Fruit fly (Drosophila melanogaster) whole organism, wandering third instar larva: Measurements from ENCODE around the gene GCS1.

Experiments used
- Abd-B ChIP-seq: fragments of >200 bp; optimal IDR thresholded peaks from 2 replicates; lab custom pipeline; 2017; ENCODE audit warnings: missing biosample characterization, missing genetic modification characterization
- CG32264 ChIP-seq: fragments of 200-800 bp; sonication (Bioruptor generic); optimal IDR thresholded peaks from 2 replicates; lab custom pipeline; 2016; ENCODE audit warnings: missing biosample characterization, missing genetic modification characterization
- CG9705 ChIP-seq: fragments of 200-800 bp; sonication (Bioruptor generic); optimal IDR thresholded peaks from 2 replicates; lab custom pipeline; 2018; ENCODE audit warnings: missing biosample characterization, mild to moderate bottlenecking, missing genetic modification characterization
- CrebA ChIP-seq: fragments of 200-800 bp; sonication (Bioruptor generic); optimal IDR thresholded peaks from 2 replicates; lab custom pipeline; 2016; ENCODE audit warnings: missing biosample characterization, mild to moderate bottlenecking, missing genetic modification characterization, borderline replicate concordance
- Dfd ChIP-seq: fragments of >200 bp; optimal IDR thresholded peaks from 2 replicates; lab custom pipeline; 2017; ENCODE audit warnings: missing biosample characterization, missing genetic modification characterization
- Dif ChIP-seq: fragments of 200-275, 200-300 bp; sonication (Bioruptor generic); optimal IDR thresholded peaks from 2 replicates; lab custom pipeline; 2018; ENCODE audit warnings: missing biosample characterization, missing genetic modification characterization; ENCODE audit not compliant: partially characterized antibody
- GATAd ChIP-seq: sonication (Bioruptor generic); optimal IDR thresholded peaks from 2 replicates; lab custom pipeline; 2016; ENCODE audit warnings: missing biosample characterization, missing genetic modification characterization
- HLH106 ChIP-seq: fragments of 200-800 bp; optimal IDR thresholded peaks from 3 replicates; lab custom pipeline; 2019; ENCODE audit warnings: missing biosample characterization, mild to moderate bottlenecking, missing genetic modification characterization, moderate library complexity
- Hnf4 ChIP-seq: fragments of 200-800 bp; sonication (Bioruptor generic); optimal IDR thresholded peaks from 2 replicates; lab custom pipeline; 2016; ENCODE audit warnings: missing biosample characterization, mild to moderate bottlenecking, missing genetic modification characterization
- Hr78 ChIP-seq: fragments of >200 bp; optimal IDR thresholded peaks from 2 replicates; lab custom pipeline; 2017; ENCODE audit warnings: missing biosample characterization, missing genetic modification characterization
- Hr83 ChIP-seq: fragments of 200-300 bp; sonication (Bioruptor generic); optimal IDR thresholded peaks from 2 replicates; lab custom pipeline; 2016; ENCODE audit warnings: missing biosample characterization, mild to moderate bottlenecking, missing genetic modification characterization, moderate library complexity; ENCODE audit not compliant: poor library complexity, severe bottlenecking
- Jra ChIP-seq: sonication (Bioruptor generic); optimal IDR thresholded peaks from 2 replicates; lab custom pipeline; 2016; ENCODE audit warnings: missing biosample characterization, missing genetic modification characterization
- Mio ChIP-seq: sonication (Bioruptor generic); optimal IDR thresholded peaks from 2 replicates; lab custom pipeline; 2016; ENCODE audit warnings: missing biosample characterization, missing genetic modification characterization
- Myc ChIP-seq: fragments of >200 bp; optimal IDR thresholded peaks from 2 replicates; lab custom pipeline; 2017
- N ChIP-seq: fragments of >200 bp; optimal IDR thresholded peaks from 2 replicates; lab custom pipeline; 2018; ENCODE audit warnings: missing biosample characterization, missing external identifiers, missing genetic modification characterization
- OdsH ChIP-seq: fragments of 200-800 bp; sonication (Bioruptor generic); optimal IDR thresholded peaks from 2 replicates; lab custom pipeline; 2016; ENCODE audit warnings: missing biosample characterization, mild to moderate bottlenecking, missing genetic modification characterization
- Rel ChIP-seq, 2 experiments: fragments of 200-800 bp; sonication (Bioruptor generic) in 1 of 2; optimal IDR thresholded peaks; 2 replicates in 1 of 2; 3 replicates in 1 of 2; lab custom pipeline; 2016 to 2019; ENCODE audit warnings: mild to moderate bottlenecking in 2 of 2, missing biosample characterization in 2 of 2, missing genetic modification characterization in 2 of 2, moderate library complexity in 1 of 2
- Sp1 ChIP-seq: fragments of 200-800 bp; sonication (Bioruptor generic); optimal IDR thresholded peaks from 3 replicates; lab custom pipeline; 2019; ENCODE audit warnings: missing biosample characterization, mild to moderate bottlenecking, missing genetic modification characterization, moderate library complexity
- Vsx2 ChIP-seq: fragments of 200-300, 225-300 bp; sonication (Bioruptor generic); optimal IDR thresholded peaks from 2 replicates; lab custom pipeline; 2018; ENCODE audit warnings: missing biosample characterization, missing genetic modification characterization; ENCODE audit not compliant: partially characterized antibody
- br ChIP-seq: fragments of 200-800 bp; sonication (Bioruptor generic); optimal IDR thresholded peaks from 2 replicates; lab custom pipeline; 2016; ENCODE audit warnings: missing biosample characterization, missing genetic modification characterization
- brk ChIP-seq: fragments of 200-800 bp; sonication (Bioruptor generic); optimal IDR thresholded peaks from 2 replicates; lab custom pipeline; 2016; ENCODE audit warnings: missing biosample characterization, mild to moderate bottlenecking, missing genetic modification characterization
- dl ChIP-seq, 2 experiments: fragments of 175-275, 200-275 bp in 1 of 2; fragments of 200-275 bp in 1 of 2; sonication (Bioruptor generic); optimal IDR thresholded peaks; lab custom pipeline; 2018; ENCODE audit warnings: mild to moderate bottlenecking in 2 of 2, missing biosample characterization in 2 of 2, missing genetic modification characterization in 2 of 2, moderate library complexity in 2 of 2; ENCODE audit not compliant: partially characterized antibody in 2 of 2, insufficient read depth in 1 of 2
- dmrt93B ChIP-seq: fragments of 200-800 bp; sonication (Bioruptor generic); optimal IDR thresholded peaks from 2 replicates; lab custom pipeline; 2018; ENCODE audit warnings: missing biosample characterization, mild to moderate bottlenecking, missing genetic modification characterization
- dsf ChIP-seq: sonication (Bioruptor generic); optimal IDR thresholded peaks from 2 replicates; lab custom pipeline; 2016; ENCODE audit warnings: missing biosample characterization, missing genetic modification characterization, borderline replicate concordance
- ey ChIP-seq: fragments of 200-800 bp; sonication (Bioruptor generic); optimal IDR thresholded peaks from 2 replicates; lab custom pipeline; 2016; ENCODE audit warnings: missing biosample characterization, missing genetic modification characterization
- foxo ChIP-seq, 2 experiments: fragments of 200-800 bp; sonication (Bioruptor generic); optimal IDR thresholded peaks; 2 replicates in 1 of 2; 3 replicates in 1 of 2; lab custom pipeline; 2016 to 2017; ENCODE audit warnings: missing biosample characterization in 2 of 2, missing genetic modification characterization in 2 of 2
- fru ChIP-seq: fragments of 200-800 bp; sonication (Bioruptor generic); optimal IDR thresholded peaks from 3 replicates; lab custom pipeline; 2016; ENCODE audit warnings: missing biosample characterization, mild to moderate bottlenecking, missing genetic modification characterization
- h ChIP-seq: fragments of 200-800 bp; sonication (Bioruptor generic); optimal IDR thresholded peaks from 3 replicates; lab custom pipeline; 2016; ENCODE audit warnings: missing biosample characterization, mild to moderate bottlenecking, missing genetic modification characterization
- jim ChIP-seq: fragments of 175-275, 200-325 bp; sonication (Bioruptor generic); optimal IDR thresholded peaks from 2 replicates; lab custom pipeline; 2016; ENCODE audit warnings: missing biosample characterization, mild to moderate bottlenecking, missing genetic modification characterization
- lola ChIP-seq: fragments of >200 bp; optimal IDR thresholded peaks from 2 replicates; lab custom pipeline; 2017; ENCODE audit warnings: missing biosample characterization, missing genetic modification characterization
- pan ChIP-seq: fragments of >200 bp; optimal IDR thresholded peaks from 2 replicates; lab custom pipeline; 2017
- psq ChIP-seq: fragments of 200-800 bp; sonication (Bioruptor generic); optimal IDR thresholded peaks from 3 replicates; lab custom pipeline; 2017; ENCODE audit warnings: missing biosample characterization, mild to moderate bottlenecking, missing genetic modification characterization, moderate library complexity
- rgr ChIP-seq: fragments of 200-800 bp; sonication (Bioruptor generic); optimal IDR thresholded peaks from 3 replicates; lab custom pipeline; 2016; ENCODE audit warnings: missing biosample characterization, mild to moderate bottlenecking, missing genetic modification characterization
- sage ChIP-seq: fragments of 200-800 bp; sonication (Bioruptor generic); optimal IDR thresholded peaks from 2 replicates; lab custom pipeline; 2016; ENCODE audit warnings: missing biosample characterization, mild to moderate bottlenecking, missing genetic modification characterization
- sv ChIP-seq: fragments of 200-800 bp; sonication (Bioruptor generic); optimal IDR thresholded peaks from 3 replicates; lab custom pipeline; 2016; ENCODE audit warnings: missing biosample characterization, missing genetic modification characterization
- tai ChIP-seq: sonication (Bioruptor generic); optimal IDR thresholded peaks from 2 replicates; lab custom pipeline; 2016; ENCODE audit warnings: missing biosample characterization, missing genetic modification characterization
- usp ChIP-seq: fragments of >200 bp; optimal IDR thresholded peaks from 2 replicates; lab custom pipeline; 2017; ENCODE audit warnings: missing biosample characterization, missing genetic modification characterization
- woc ChIP-seq: sonication (Bioruptor generic); optimal IDR thresholded peaks from 2 replicates; lab custom pipeline; 2016; ENCODE audit warnings: missing biosample characterization, mild to moderate bottlenecking, missing genetic modification characterization

The GCS1 gene

DNA sequence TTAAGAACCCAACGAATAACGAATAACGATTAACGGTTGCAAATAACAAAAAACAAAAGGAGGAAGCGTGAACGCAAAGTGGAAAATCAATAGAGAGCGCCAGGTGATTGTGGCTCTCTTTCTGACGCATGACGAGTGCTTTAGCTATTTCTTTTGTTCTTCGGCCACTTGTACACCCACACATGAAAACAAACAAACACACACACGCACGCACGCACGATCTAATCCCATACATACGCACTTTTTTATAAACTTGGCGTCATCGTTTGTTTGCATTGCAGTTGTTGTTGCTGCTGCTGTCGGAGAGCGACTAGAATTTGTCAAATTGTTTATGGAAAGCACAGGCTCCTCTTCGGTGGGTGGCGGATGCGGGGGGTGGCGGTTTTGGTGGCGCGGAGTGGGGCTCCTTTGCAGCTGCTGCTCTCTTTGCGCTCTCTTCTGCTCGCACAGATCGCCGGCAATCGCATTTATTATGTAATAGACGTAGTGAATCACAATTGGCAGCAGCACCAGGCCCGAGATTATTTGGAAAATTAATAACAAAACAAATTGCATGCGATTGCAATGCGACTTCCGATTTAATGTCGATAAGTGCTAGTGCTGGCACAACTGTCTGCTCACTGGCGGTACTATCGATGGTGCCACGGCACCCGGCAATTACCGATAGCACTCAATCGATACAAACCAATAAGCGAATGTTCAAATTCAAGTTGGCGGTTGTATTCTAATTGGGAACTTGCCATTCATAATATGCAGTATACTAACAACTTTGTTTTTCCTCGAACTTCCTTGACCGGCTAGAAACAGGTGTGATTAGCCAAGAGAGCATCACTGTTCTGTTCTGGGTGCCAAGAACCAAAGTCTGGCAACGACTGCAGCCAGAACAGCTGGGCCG, 8.6 kb downstream of the GCS1 start:
- TF ChIP-seq h (GFP tag; lab: Kevin White, UChicago): peak; percentile 78
- peak; percentile 52 for TF ChIP-seq Jra (GFP tag; lab: Kevin White, UChicago)
- peak; percentile 20 for TF ChIP-seq br (GFP tag; lab: Kevin White, UChicago)
- TF ChIP-seq N (GFP tag; lab: Kevin White, UChicago): no peak
- TF ChIP-seq Myc (lab: Kevin White, UChicago): peak; percentile 91
- no peak for TF ChIP-seq tai (GFP tag; lab: Kevin White, UChicago)
- TF ChIP-seq usp (GFP tag; lab: Kevin White, UChicago): no peak
- peak in 1 of 2 experiments; percentile 65 for TF ChIP-seq foxo (GFP tag; optimal IDR thresholded peaks at IDR 0.05; lab: Kevin White, UChicago)
- TF ChIP-seq ey (GFP tag; lab: Kevin White, UChicago): peak; percentile 50
- TF ChIP-seq Hr83 (GFP tag; lab: Kevin White, UChicago): peak; percentile 22
- peak; percentile 9 for TF ChIP-seq OdsH (GFP tag; lab: Kevin White, UChicago)
- peak; percentile 20 for TF ChIP-seq GATAd (GFP tag; lab: Kevin White, UChicago)
- peak; percentile 95 for TF ChIP-seq psq
- peak; percentile 38 for TF ChIP-seq fru (GFP tag; lab: Kevin White, UChicago)
- peak; percentile 3 for TF ChIP-seq Sp1 (GFP tag; lab: Kevin White, UChicago)
- peak; percentile 74 for TF ChIP-seq woc
- no peak for TF ChIP-seq CrebA
- TF ChIP-seq rgr (GFP tag; lab: Kevin White, UChicago): peak; percentile 52
- no peak for TF ChIP-seq brk (GFP tag; lab: Kevin White, UChicago)
- peak; percentile 53 for TF ChIP-seq HLH106 (tag; lab: Kevin White, UChicago)
- TF ChIP-seq Rel (GFP tag; optimal IDR thresholded peaks at IDR 0.05; lab: Kevin White, UChicago): no peak
- peak; percentile 4 for TF ChIP-seq Rel (tag; optimal IDR thresholded peaks at IDR 0.05; lab: Kevin White, UChicago)

DNA sequence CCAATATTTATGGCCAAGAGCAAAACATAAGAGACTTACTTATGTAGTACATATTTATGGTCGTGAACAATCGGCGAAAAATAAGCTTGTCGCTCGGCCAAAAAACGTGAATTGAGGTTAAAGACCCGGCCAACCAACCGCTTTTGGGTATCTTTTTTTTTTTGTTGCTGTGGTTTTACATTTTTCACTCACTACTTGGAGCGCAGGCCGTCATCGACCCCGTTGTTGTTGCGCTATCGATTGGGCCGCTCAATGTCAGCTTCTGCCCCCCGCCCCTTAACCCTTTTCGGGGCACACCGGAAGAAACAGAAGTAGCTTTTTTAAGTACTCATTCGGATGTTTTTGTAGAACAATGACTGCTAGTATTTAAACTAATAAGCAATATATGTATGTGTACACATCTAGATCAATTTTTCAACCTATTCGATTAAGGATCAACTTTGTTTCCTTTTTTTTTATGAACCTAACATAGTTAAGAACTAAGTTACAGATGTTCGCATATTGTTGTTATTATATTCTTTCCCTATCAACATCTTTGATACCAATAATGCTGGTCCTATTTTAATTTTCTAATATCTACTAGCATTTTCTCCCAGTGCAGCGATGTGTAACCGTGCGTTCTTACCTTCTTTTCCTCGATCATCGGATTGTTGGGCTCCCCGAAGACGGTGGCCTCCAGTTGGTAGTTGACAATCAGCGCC, 9.6 kb downstream of the GCS1 start:
- TF ChIP-seq foxo (GFP tag; optimal IDR thresholded peaks at IDR 0.05; lab: Kevin White, UChicago) (peak in 1 of 2 experiments; percentile 85), sv (GFP tag; lab: Kevin White, UChicago) (peak; percentile 56), jim (GFP tag; lab: Kevin White, UChicago) (no peak), lola (GFP tag; lab: Kevin White, UChicago) (no peak), brk (GFP tag; lab: Kevin White, UChicago) (no peak), Mio (no peak), psq (peak; percentile 48), fru (GFP tag; lab: Kevin White, UChicago) (peak; percentile 85), CrebA (no peak), Abd-B (GFP tag; lab: Kevin White, UChicago) (no peak), CG9705 (GFP tag; lab: Kevin White, UChicago) (peak; percentile 14), usp (GFP tag; lab: Kevin White, UChicago) (no peak), dsf (no peak), Hr83 (GFP tag; lab: Kevin White, UChicago) (no peak), Vsx2 (GFP tag; lab: Kevin White, UChicago) (no peak), Hnf4 (GFP tag; lab: Kevin White, UChicago) (no peak), ey (GFP tag; lab: Kevin White, UChicago) (peak; percentile 53), Dif (GFP tag; lab: Kevin White, UChicago) (no peak), N (GFP tag; lab: Kevin White, UChicago) (no peak), dmrt93B (GFP tag; lab: Kevin White, UChicago) (no peak), sage (GFP tag; lab: Kevin White, UChicago) (no peak), woc (peak; percentile 54), Hr78 (no peak), pan (lab: Kevin White, UChicago) (no peak), GATAd (GFP tag; lab: Kevin White, UChicago) (no peak), h (GFP tag; lab: Kevin White, UChicago) (peak; percentile 6), Myc (lab: Kevin White, UChicago) (no peak), Dfd (no peak), rgr (GFP tag; lab: Kevin White, UChicago) (no peak), OdsH (GFP tag; lab: Kevin White, UChicago) (peak; percentile 63), Rel (GFP tag; optimal IDR thresholded peaks at IDR 0.05; lab: Kevin White, UChicago) (no peak), Rel (tag; optimal IDR thresholded peaks at IDR 0.05; lab: Kevin White, UChicago) (no peak), dl (GFP tag; optimal IDR thresholded peaks at IDR 0.05; lab: Kevin White, UChicago; ENCODE audit: insufficient read depth in 1 of 2, partially characterized antibody in 2 of 2) (no peak), HLH106 (tag; lab: Kevin White, UChicago) (peak; percentile 53), Jra (GFP tag; lab: Kevin White, UChicago) (no peak), Sp1 (GFP tag; lab: Kevin White, UChicago) (peak; percentile 76), br (GFP tag; lab: Kevin White, UChicago) (peak; percentile 55), tai (GFP tag; lab: Kevin White, UChicago) (no peak), CG32264 (GFP tag; lab: Kevin White, UChicago) (peak; percentile 41)
- TF ChIP-seq, all 38 proteins: peak for 13
